Fruit fly (Drosophila melanogaster): ENCODE results near the gene DppIII.

- TF ChIP-seq ey (GFP tag; optimal IDR thresholded peaks at IDR 0.05), result no peak
- no peak for TF ChIP-seq h (GFP tag; optimal IDR thresholded peaks at IDR 0.05)
- TF ChIP-seq CG9705 (GFP tag; optimal IDR thresholded peaks at IDR 0.05), result no peak
- no peak for TF ChIP-seq Vsx2 (GFP tag; optimal IDR thresholded peaks at IDR 0.05; ENCODE audit: partially characterized antibody)
These were observed 33.5 kb upstream of the DppIII start, which contains the start of gene CG11693 for dm6 chr3R:8310678-8311077.

Data from whole organism, wandering third instar larva.